Fruit fly (Drosophila melanogaster) whole organism, pupa: ENCODE results near the gene ppk17.

Experiments
- CG10348 ChIP-seq: fragments of 200-800 bp; sonication (Bioruptor generic); IDR thresholded peaks from 2 replicates; pipeline ENCODE4 v1.3.6; 2022; ENCODE audit warnings: missing biosample characterization, missing genetic modification characterization
- CG14655 ChIP-seq: fragments of 200-800 bp; sonication (Bioruptor generic); optimal IDR thresholded peaks from 3 replicates; lab custom pipeline; 2017; ENCODE audit warnings: mild to moderate bottlenecking, missing biosample characterization, missing genetic modification reagents, missing genetic modification characterization
- CG32121 ChIP-seq: fragments of 200-800 bp; sonication (Bioruptor generic); IDR thresholded peaks from 2 replicates; pipeline ENCODE4 v1.3.6; 2022; ENCODE audit warnings: missing biosample characterization, missing genetic modification characterization
- CG4496 ChIP-seq: fragments of 200-800 bp; sonication (Bioruptor generic); IDR thresholded peaks from 3 replicates; pipeline ENCODE4 v1.3.6; 2022; ENCODE audit warnings: missing biosample characterization, missing genetic modification characterization
- CG8301 ChIP-seq: fragments of 200-800 bp; sonication (Bioruptor generic); optimal IDR thresholded peaks from 2 replicates; lab custom pipeline; 2018; ENCODE audit warnings: missing biosample characterization, mild to moderate bottlenecking, missing genetic modification characterization
- D1 ChIP-seq: fragments of 200-800 bp; sonication (Bioruptor generic); optimal IDR thresholded peaks from 2 replicates; lab custom pipeline; 2018; ENCODE audit warnings: missing biosample characterization, mild to moderate bottlenecking, missing genetic modification characterization, moderate library complexity
- EcR ChIP-seq: fragments of 200-800 bp; sonication (Bioruptor generic); optimal IDR thresholded peaks from 3 replicates; lab custom pipeline; 2019; ENCODE audit warnings: missing biosample characterization, missing genetic modification characterization, mild to moderate bottlenecking, moderate library complexity, missing genetic modification reagents
- Pif1A ChIP-seq: fragments of 200-800 bp; sonication (Bioruptor generic); optimal IDR thresholded peaks from 3 replicates; lab custom pipeline; 2016; ENCODE audit warnings: missing biosample characterization, missing genetic modification characterization
- Snoo ChIP-seq: fragments of 200-800 bp; sonication (Bioruptor generic); optimal IDR thresholded peaks from 3 replicates; lab custom pipeline; 2017; ENCODE audit warnings: missing biosample characterization, mild to moderate bottlenecking, missing genetic modification characterization, inconsistent platforms
- gl ChIP-seq: fragments of 200-800 bp; sonication (Bioruptor generic); optimal IDR thresholded peaks from 2 replicates; lab custom pipeline; 2018; ENCODE audit warnings: missing biosample characterization, mild to moderate bottlenecking, missing genetic modification characterization
- rn ChIP-seq: fragments of 200-800 bp; sonication (Bioruptor generic); IDR thresholded peaks from 2 replicates; pipeline ENCODE4 v1.3.6; 2022; ENCODE audit warnings: missing biosample characterization, missing genetic modification characterization

DNA sequence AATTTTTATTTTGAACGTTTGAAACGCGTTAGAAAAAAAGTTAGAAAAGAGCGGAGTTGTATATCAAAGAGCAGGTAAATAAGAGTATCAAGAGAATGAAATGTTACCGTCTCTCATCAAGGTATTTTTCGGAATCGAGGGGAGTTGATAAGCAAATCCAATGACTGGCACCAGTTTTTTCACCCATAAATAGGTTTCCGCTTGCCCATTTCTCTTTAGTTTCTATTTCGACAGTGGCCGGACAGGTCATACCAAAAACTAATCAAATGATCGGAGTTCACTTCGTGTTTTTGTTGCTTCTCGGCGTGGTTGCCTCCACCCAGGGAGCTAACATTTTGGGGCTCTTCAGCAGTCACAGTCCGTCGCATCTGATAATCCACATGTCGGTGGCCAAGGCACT lies 33.6 kb upstream of the ppk17 start, which contains the start of gene Ugt37C2:
- TF ChIP-seq gl (tag; lab: Kevin White, UChicago) (no peak), rn (GFP tag; lab: Robert Waterston, UW) (no peak), CG32121 (no peak), CG8301 (no peak), EcR (GFP tag; lab: Kevin White, UChicago) (no peak), CG10348 (no peak), D1 (tag; lab: Kevin White, UChicago) (no peak), CG14655 (no peak), Snoo (tag; lab: Kevin White, UChicago) (no peak), CG4496 (no peak), Pif1A (GFP tag; lab: Kevin White, UChicago) (no peak)
